Fruit fly (Drosophila melanogaster): ENCODE data around the gene CG12723.

- TF ChIP-seq usp (GFP tag; optimal IDR thresholded peaks at IDR 0.05) (no peak), psq (optimal IDR thresholded peaks at IDR 0.05) (no peak), pan (optimal IDR thresholded peaks at IDR 0.05) (no peak)
These were observed 2.6 kb upstream of the CG12723 start, which contains the start of gene Coq5 for dm6 chrX:13194249-13194648.
